Fruit fly (Drosophila melanogaster) whole organism, pupa: Measurements from ENCODE around the gene Gr97a.

Experiments used
- CG10348 ChIP-seq: fragments of 200-800 bp; sonication (Bioruptor generic); IDR thresholded peaks from 2 replicates; pipeline ENCODE4 v1.3.6; 2022; ENCODE audit warnings: missing biosample characterization, missing genetic modification characterization
- CG12605 ChIP-seq: fragments of 200-800 bp; sonication (Bioruptor generic); IDR thresholded peaks from 2 replicates; pipeline ENCODE4 v1.3.6; 2022; ENCODE audit warnings: missing biosample characterization, missing genetic modification characterization
- CG13204 ChIP-seq: fragments of 200-800 bp; sonication (Bioruptor generic); optimal IDR thresholded peaks from 2 replicates; lab custom pipeline; 2018; ENCODE audit warnings: missing biosample characterization, mild to moderate bottlenecking, missing genetic modification characterization, moderate library complexity
- CG14655 ChIP-seq: fragments of 200-800 bp; sonication (Bioruptor generic); optimal IDR thresholded peaks from 3 replicates; lab custom pipeline; 2017; ENCODE audit warnings: mild to moderate bottlenecking, missing biosample characterization, missing genetic modification reagents, missing genetic modification characterization
- CG15710 ChIP-seq: fragments of 200-800 bp; sonication (Bioruptor generic); optimal IDR thresholded peaks from 2 replicates; lab custom pipeline; 2018; ENCODE audit warnings: missing biosample characterization, mild to moderate bottlenecking, missing genetic modification characterization, moderate library complexity
- CG17806 ChIP-seq: fragments of 200-800 bp; sonication (Bioruptor generic); optimal IDR thresholded peaks from 2 replicates; lab custom pipeline; 2018; ENCODE audit warnings: missing biosample characterization, mild to moderate bottlenecking, missing genetic modification characterization, moderate library complexity
- CG32121 ChIP-seq: fragments of 200-800 bp; sonication (Bioruptor generic); IDR thresholded peaks from 2 replicates; pipeline ENCODE4 v1.3.6; 2022; ENCODE audit warnings: missing biosample characterization, missing genetic modification characterization
- CG34367 ChIP-seq: fragments of 200-800 bp; sonication (Bioruptor generic); optimal IDR thresholded peaks from 2 replicates; lab custom pipeline; 2018; ENCODE audit warnings: missing biosample characterization, mild to moderate bottlenecking, missing genetic modification characterization
- CG4496 ChIP-seq: fragments of 200-800 bp; sonication (Bioruptor generic); IDR thresholded peaks from 3 replicates; pipeline ENCODE4 v1.3.6; 2022; ENCODE audit warnings: missing biosample characterization, missing genetic modification characterization
- CG8159 ChIP-seq: fragments of 200-800 bp; sonication (Bioruptor generic); optimal IDR thresholded peaks from 3 replicates; lab custom pipeline; 2018; ENCODE audit warnings: missing biosample characterization, mild to moderate bottlenecking, missing genetic modification characterization, moderate library complexity
- CG8301 ChIP-seq: fragments of 200-800 bp; sonication (Bioruptor generic); optimal IDR thresholded peaks from 2 replicates; lab custom pipeline; 2018; ENCODE audit warnings: missing biosample characterization, mild to moderate bottlenecking, missing genetic modification characterization
- CG9948 ChIP-seq: fragments of 200-800 bp; sonication (Bioruptor generic); optimal IDR thresholded peaks from 2 replicates; lab custom pipeline; 2018; ENCODE audit warnings: missing biosample characterization, mild to moderate bottlenecking, missing genetic modification characterization, moderate library complexity
- D1 ChIP-seq: fragments of 200-800 bp; sonication (Bioruptor generic); optimal IDR thresholded peaks from 2 replicates; lab custom pipeline; 2018; ENCODE audit warnings: missing biosample characterization, mild to moderate bottlenecking, missing genetic modification characterization, moderate library complexity
- EcR ChIP-seq: fragments of 200-800 bp; sonication (Bioruptor generic); optimal IDR thresholded peaks from 3 replicates; lab custom pipeline; 2019; ENCODE audit warnings: missing biosample characterization, missing genetic modification characterization, mild to moderate bottlenecking, moderate library complexity, missing genetic modification reagents
- Ets98B ChIP-seq: fragments of 200-800 bp; sonication (Bioruptor generic); IDR thresholded peaks from 2 replicates; pipeline ENCODE4 v1.3.6; 2022; ENCODE audit warnings: missing biosample characterization, missing genetic modification characterization
- Pif1A ChIP-seq: fragments of 200-800 bp; sonication (Bioruptor generic); optimal IDR thresholded peaks from 3 replicates; lab custom pipeline; 2016; ENCODE audit warnings: missing biosample characterization, missing genetic modification characterization
- Pif1B ChIP-seq: fragments of 200-800 bp; sonication (Bioruptor generic); optimal IDR thresholded peaks from 3 replicates; lab custom pipeline; 2016; ENCODE audit warnings: missing biosample characterization, missing genetic modification characterization
- Snoo ChIP-seq: fragments of 200-800 bp; sonication (Bioruptor generic); optimal IDR thresholded peaks from 3 replicates; lab custom pipeline; 2017; ENCODE audit warnings: missing biosample characterization, mild to moderate bottlenecking, missing genetic modification characterization, inconsistent platforms
- fd96Ca ChIP-seq: fragments of 200-800 bp; sonication (Bioruptor generic); IDR thresholded peaks from 3 replicates; pipeline ENCODE4 v1.3.6; 2022; ENCODE audit warnings: missing biosample characterization, missing genetic modification characterization
- gl ChIP-seq: fragments of 200-800 bp; sonication (Bioruptor generic); optimal IDR thresholded peaks from 2 replicates; lab custom pipeline; 2018; ENCODE audit warnings: missing biosample characterization, mild to moderate bottlenecking, missing genetic modification characterization
- rn ChIP-seq: fragments of 200-800 bp; sonication (Bioruptor generic); IDR thresholded peaks from 2 replicates; pipeline ENCODE4 v1.3.6; 2022; ENCODE audit warnings: missing biosample characterization, missing genetic modification characterization

Gr97a gene

DNA sequence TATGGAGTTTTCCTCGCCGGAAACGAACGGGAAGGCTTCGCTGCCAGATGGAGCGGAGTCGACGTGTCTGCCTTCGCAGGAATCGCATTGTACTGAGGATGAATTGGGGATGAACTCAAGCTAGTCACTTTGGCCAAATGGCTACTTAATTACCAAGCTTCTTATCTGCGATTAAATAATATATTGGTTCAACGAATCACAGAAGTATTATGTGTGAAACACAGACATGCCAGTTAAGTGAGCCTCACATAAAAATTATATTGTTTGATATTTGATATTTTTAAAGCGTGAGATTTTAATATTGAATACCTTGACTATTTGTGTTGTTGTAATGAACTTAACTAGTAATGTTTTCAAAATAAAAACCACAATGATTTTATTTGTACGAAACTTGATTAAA lies at the start of gene Gr97a:
Gr97a (minus strand) TSS at position 101 of the 400 bp plus-strand sequence.
- TF ChIP-seq Ets98B (GFP tag; lab: Robert Waterston, UW) (no peak), gl (no peak), rn (GFP tag; lab: Robert Waterston, UW) (no peak), CG34367 (tag; lab: Kevin White, UChicago) (no peak), CG15710 (tag; lab: Kevin White, UChicago) (no peak), CG8301 (tag; lab: Kevin White, UChicago) (no peak), Pif1B (GFP tag; lab: Kevin White, UChicago) (no peak), CG17806 (no peak), CG8159 (tag; lab: Kevin White, UChicago) (no peak), CG13204 (GFP tag; lab: Kevin White, UChicago) (no peak), CG32121 (no peak), Pif1A (GFP tag; lab: Kevin White, UChicago) (no peak), EcR (no peak), CG12605 (no peak), Snoo (tag; lab: Kevin White, UChicago) (no peak), fd96Ca (GFP tag; lab: Robert Waterston, UW) (no peak), D1 (no peak), CG9948 (tag; lab: Kevin White, UChicago) (no peak)

DNA sequence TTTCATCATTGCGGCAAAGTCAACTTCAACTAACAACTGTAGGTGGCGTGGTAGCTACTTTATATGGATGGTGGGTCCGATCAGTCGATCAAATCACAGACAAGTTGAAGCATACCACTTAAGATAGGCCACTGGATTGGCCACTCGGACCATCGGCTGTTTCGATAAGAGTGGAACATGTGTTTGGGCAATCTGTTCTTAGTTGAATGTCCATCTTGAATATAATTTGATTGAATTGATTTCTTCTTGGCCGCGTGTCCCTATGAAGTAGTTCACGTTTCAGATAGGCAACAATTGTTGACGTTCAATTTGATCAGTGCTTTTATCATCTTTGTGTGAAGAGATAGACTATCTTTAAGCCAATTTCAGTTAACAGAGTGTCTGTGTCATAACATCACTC lies 40.7 kb upstream of the Gr97a start, which contains the start of gene CG6295:
CG6295 (minus strand) TSS at position 34 of the 400 bp plus-strand sequence.
- TF ChIP-seq gl: no peak
- no peak for TF ChIP-seq CG9948 (tag; lab: Kevin White, UChicago)
- TF ChIP-seq Snoo (tag; lab: Kevin White, UChicago): no peak
- no peak for TF ChIP-seq CG13204 (GFP tag; lab: Kevin White, UChicago)
- TF ChIP-seq CG14655 (GFP tag; lab: Kevin White, UChicago): no peak
- TF ChIP-seq CG15710 (tag; lab: Kevin White, UChicago): no peak
- no peak for TF ChIP-seq EcR
- no peak for TF ChIP-seq CG32121
- no peak for TF ChIP-seq fd96Ca (GFP tag; lab: Robert Waterston, UW)
- TF ChIP-seq CG17806: no peak
- TF ChIP-seq CG8301 (tag; lab: Kevin White, UChicago): no peak
- no peak for TF ChIP-seq CG12605
- TF ChIP-seq CG34367 (tag; lab: Kevin White, UChicago): no peak
- TF ChIP-seq CG8159 (tag; lab: Kevin White, UChicago): no peak
- TF ChIP-seq Pif1A (GFP tag; lab: Kevin White, UChicago): no peak
- no peak for TF ChIP-seq CG10348 (GFP tag; lab: Robert Waterston, UW)
- no peak for TF ChIP-seq rn (GFP tag; lab: Robert Waterston, UW)

DNA sequence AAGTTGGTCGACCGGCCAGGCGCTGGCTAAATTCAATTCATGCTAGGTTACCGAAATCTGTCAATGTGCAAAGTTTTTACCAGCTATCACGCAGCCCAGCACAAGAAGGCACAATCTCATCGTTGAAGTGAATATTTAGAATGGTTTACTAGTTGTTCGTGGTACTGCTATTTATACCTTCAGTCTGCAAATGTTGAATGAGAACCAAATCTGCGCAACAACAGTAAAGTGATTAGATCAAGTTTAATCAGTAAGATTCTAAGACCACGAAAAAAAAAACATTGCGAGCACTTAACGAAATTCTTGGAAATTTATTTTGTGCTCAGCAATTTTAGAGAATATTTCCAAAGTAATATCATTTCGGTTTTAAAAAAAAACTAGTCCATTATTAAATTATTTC lies 39.1 kb upstream of the Gr97a start, which contains the start of gene CG6296:
CG6296 (minus strand) TSS at position 132 of the 400 bp plus-strand sequence.
- TF ChIP-seq gl (no peak), EcR (no peak), CG15710 (tag; lab: Kevin White, UChicago) (no peak), D1 (no peak)

DNA sequence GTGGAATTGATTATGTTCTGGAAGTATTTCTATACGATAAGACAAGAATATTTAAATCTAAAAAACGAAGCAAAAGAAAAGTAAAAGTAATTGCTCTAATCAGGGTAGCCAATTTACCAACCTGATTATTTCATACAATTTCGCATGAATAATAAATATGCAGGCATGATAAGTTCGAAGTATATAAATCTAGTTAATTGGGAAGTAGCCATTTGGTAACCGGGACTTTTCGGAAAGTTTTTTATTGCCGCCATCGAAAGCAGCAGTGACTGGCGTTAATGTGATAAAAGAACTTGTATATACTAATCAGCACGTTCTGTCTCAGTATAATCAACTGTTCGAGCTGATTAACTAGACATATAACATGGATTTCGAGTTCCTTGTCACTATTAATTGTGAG lies 36.5 kb upstream of the Gr97a start:
- TF ChIP-seq D1: no peak
- no peak for TF ChIP-seq CG13204 (GFP tag; lab: Kevin White, UChicago)
- no peak for TF ChIP-seq CG4496 (GFP tag; lab: Robert Waterston, UW)
- no peak for TF ChIP-seq Pif1B (GFP tag; lab: Kevin White, UChicago)
- TF ChIP-seq CG17806: no peak
- TF ChIP-seq CG8301 (tag; lab: Kevin White, UChicago): no peak
- TF ChIP-seq CG15710 (tag; lab: Kevin White, UChicago): no peak
- TF ChIP-seq fd96Ca (GFP tag; lab: Robert Waterston, UW): no peak
- no peak for TF ChIP-seq Pif1A (GFP tag; lab: Kevin White, UChicago)
- no peak for TF ChIP-seq Snoo (tag; lab: Kevin White, UChicago)
- TF ChIP-seq CG9948 (tag; lab: Kevin White, UChicago): no peak
- no peak for TF ChIP-seq Ets98B (GFP tag; lab: Robert Waterston, UW)
- no peak for TF ChIP-seq gl
- no peak for TF ChIP-seq CG10348 (GFP tag; lab: Robert Waterston, UW)
- TF ChIP-seq CG32121: no peak
- TF ChIP-seq CG8159 (tag; lab: Kevin White, UChicago): no peak
- TF ChIP-seq CG34367 (tag; lab: Kevin White, UChicago): no peak
- TF ChIP-seq CG14655 (GFP tag; lab: Kevin White, UChicago): no peak
- TF ChIP-seq rn (GFP tag; lab: Robert Waterston, UW): no peak

DNA sequence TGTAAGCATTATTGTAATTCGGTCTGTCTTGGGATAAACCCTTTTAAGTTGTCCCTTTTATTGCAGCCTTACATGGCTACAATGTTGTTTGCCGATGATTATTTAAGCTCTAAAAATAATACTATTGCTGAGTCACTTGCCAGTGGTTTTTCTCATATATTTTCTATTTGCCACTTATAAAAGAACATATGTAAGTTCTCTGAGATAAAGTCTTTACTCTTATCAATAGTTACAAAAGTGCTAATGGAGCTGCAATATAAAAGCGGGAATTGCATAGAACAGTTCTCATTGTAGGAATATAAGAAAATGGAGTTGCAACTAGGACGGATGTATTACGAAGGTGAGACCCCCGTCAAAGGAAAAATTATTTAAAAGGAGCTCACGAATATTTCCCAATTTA lies 33.2 kb upstream of the Gr97a start, which contains the start of gene CG31077:
CG31077 (plus strand) TSS at position 301 of the 400 bp plus-strand sequence.
- TF ChIP-seq Pif1B (GFP tag; lab: Kevin White, UChicago) (no peak), CG14655 (GFP tag; lab: Kevin White, UChicago) (no peak), CG9948 (tag; lab: Kevin White, UChicago) (no peak), CG12605 (no peak), rn (GFP tag; lab: Robert Waterston, UW) (no peak), Ets98B (GFP tag; lab: Robert Waterston, UW) (no peak)

DNA sequence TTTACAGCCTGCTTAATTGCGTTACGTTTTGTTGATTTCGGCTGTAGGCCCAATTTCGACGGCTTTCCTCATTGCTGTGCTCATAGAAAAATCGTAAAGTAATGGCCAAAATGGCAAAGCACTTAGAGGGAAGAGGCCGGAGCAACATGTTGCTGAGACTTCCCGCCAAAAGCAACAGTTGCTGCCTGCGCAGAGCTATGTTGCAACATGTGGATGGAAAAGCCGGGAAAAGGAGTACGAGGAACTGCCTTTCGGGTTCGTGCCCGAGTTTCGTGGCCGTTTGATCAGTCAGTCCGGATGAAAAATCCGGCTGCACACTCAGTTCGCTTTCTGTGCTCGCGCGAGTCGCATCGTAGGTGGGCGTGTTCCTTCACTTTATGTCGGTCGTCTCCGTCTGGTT lies 30.4 kb upstream of the Gr97a start, which contains the start of gene RYa-R:
RYa-R (plus strand) TSS at position 339 of the 400 bp plus-strand sequence.
- TF ChIP-seq CG4496 (GFP tag; lab: Robert Waterston, UW): no peak
- no peak for TF ChIP-seq Pif1B (GFP tag; lab: Kevin White, UChicago)
- no peak for TF ChIP-seq CG8301 (tag; lab: Kevin White, UChicago)
- TF ChIP-seq CG17806: no peak
- no peak for TF ChIP-seq Ets98B (GFP tag; lab: Robert Waterston, UW)
- TF ChIP-seq CG10348 (GFP tag; lab: Robert Waterston, UW): no peak
- TF ChIP-seq, all 21 proteins: peak for 0
